Worm (Caenorhabditis elegans) whole organism, young adult: Measurements from ENCODE around the gene bgal-2.

Source experiments
- B0261.1 ChIP-seq: sonication (generic microtip); optimal IDR thresholded peaks from 2 replicates; lab custom pipeline; 2016; ENCODE audit warnings: mild to moderate bottlenecking, missing genetic modification characterization, moderate library complexity, missing compliant biosample characterization
- F10E7.11 ChIP-seq: sonication (generic microtip); optimal IDR thresholded peaks from 2 replicates; lab custom pipeline; 2017; ENCODE audit warnings: mild to moderate bottlenecking, missing genetic modification characterization, moderate library complexity, missing compliant biosample characterization
- F33H1.4 ChIP-seq: fragments of 200-800 bp; sonication (Bioruptor generic); IDR thresholded peaks from 2 replicates; pipeline ENCODE4 v1.3.6; 2022; ENCODE audit warnings: missing genetic modification reagents, missing genetic modification characterization, missing compliant biosample characterization
- F37B4.10 ChIP-seq: fragments of 200-800 bp; sonication (Bioruptor generic); IDR thresholded peaks from 2 replicates; pipeline ENCODE4 v1.3.6; 2022; ENCODE audit warnings: missing genetic modification characterization, missing compliant biosample characterization
- F57A8.1 ChIP-seq: fragments of 200-800 bp; sonication (Bioruptor generic); optimal IDR thresholded peaks from 2 replicates; lab custom pipeline; 2018; ENCODE audit warnings: mild to moderate bottlenecking, missing genetic modification characterization, moderate library complexity, missing compliant biosample characterization
- K12H6.12 ChIP-seq: fragments of 200-800 bp; sonication (Bioruptor generic); optimal IDR thresholded peaks from 2 replicates; lab custom pipeline; 2018; ENCODE audit warnings: mild to moderate bottlenecking, missing genetic modification characterization, missing compliant biosample characterization
- T07F8.4 ChIP-seq: sonication (generic microtip); optimal IDR thresholded peaks from 2 replicates; lab custom pipeline; 2016; ENCODE audit warnings: mild to moderate bottlenecking, missing genetic modification characterization, moderate library complexity, missing compliant biosample characterization
- T26A5.8 ChIP-seq: sonication (generic microtip); optimal IDR thresholded peaks from 2 replicates; lab custom pipeline; 2016; ENCODE audit warnings: missing genetic modification characterization, missing compliant biosample characterization
- Y53G8AR.9 ChIP-seq: fragments of 200-800 bp; sonication (Bioruptor generic); conservative IDR thresholded peaks from 2 replicates; pipeline ENCODE4 v1.3.6; 2022; ENCODE audit warnings: missing genetic modification reagents, missing genetic modification characterization, missing compliant biosample characterization
- Y67H2A.10 ChIP-seq: fragments of 200-800 bp; sonication (Bioruptor generic); conservative IDR thresholded peaks from 2 replicates; pipeline ENCODE4 v1.3.6; 2022; ENCODE audit warnings: missing genetic modification reagents, missing genetic modification characterization, missing compliant biosample characterization
- Y95B8A.8 ChIP-seq: fragments of 200-800 bp; sonication (Bioruptor generic); IDR thresholded peaks from 2 replicates; pipeline ENCODE4 v1.3.6; 2022; ENCODE audit warnings: missing genetic modification reagents, missing genetic modification characterization, missing compliant biosample characterization
- ama-1 ChIP-seq, 3 experiments: fragments of 150-350 bp in 1 of 3; sonication (generic microtip) in 2 of 3; optimal IDR thresholded peaks; 2 replicates each; lab custom pipeline; 2014 to 2018; ENCODE audit warnings: missing biosample characterization in 2 of 3, missing genetic modification characterization in 2 of 3, missing genetic modification reagents in 2 of 3
- aptf-3 ChIP-seq: fragments of 200-800 bp; sonication (Bioruptor generic); IDR thresholded peaks from 2 replicates; pipeline ENCODE4 v1.3.6; 2022; ENCODE audit warnings: missing genetic modification characterization, missing compliant biosample characterization
- attf-5 ChIP-seq: fragments of 200-800 bp; sonication (Bioruptor generic); optimal IDR thresholded peaks from 2 replicates; lab custom pipeline; 2018; ENCODE audit warnings: mild to moderate bottlenecking, missing genetic modification characterization, missing compliant biosample characterization
- cebp-1 ChIP-seq, 2 experiments: fragments of 200-800 bp in 1 of 2; sonication (Bioruptor generic) in 1 of 2; sonication (generic microtip) in 1 of 2; IDR thresholded peaks in 1 of 2; optimal IDR thresholded peaks in 1 of 2; 2 replicates each; pipeline versions ENCODE4 v1.3.6 to Lab custom; 2017 to 2022; ENCODE audit warnings: missing compliant biosample characterization in 2 of 2, missing genetic modification characterization in 2 of 2, mild to moderate bottlenecking in 1 of 2, missing genetic modification reagents in 1 of 2, moderate library complexity in 1 of 2
- ceh-58 ChIP-seq: fragments of 200-800 bp; sonication (Bioruptor generic); IDR thresholded peaks from 2 replicates; pipeline ENCODE4 v1.3.6; 2022; ENCODE audit warnings: missing genetic modification characterization, missing compliant biosample characterization
- chd-7 ChIP-seq: sonication (generic microtip); optimal IDR thresholded peaks from 2 replicates; lab custom pipeline; 2016; ENCODE audit warnings: mild to moderate bottlenecking, missing genetic modification characterization, moderate library complexity, missing compliant biosample characterization
- die-1 ChIP-seq: sonication (generic microtip); optimal IDR thresholded peaks from 2 replicates; lab custom pipeline; 2016; ENCODE audit warnings: missing genotype, mild to moderate bottlenecking, missing genetic modification characterization, missing compliant biosample characterization
- dox-1 ChIP-seq: fragments of 200-800 bp; sonication (Bioruptor generic); IDR thresholded peaks from 2 replicates; pipeline ENCODE4 v1.3.6; 2022; ENCODE audit warnings: missing genetic modification reagents, missing genetic modification characterization, missing compliant biosample characterization
- efl-1 ChIP-seq: fragments of 150-350 bp; optimal IDR thresholded peaks from 2 replicates; lab custom pipeline; 2014; ENCODE audit warnings: missing biosample characterization, missing genetic modification reagents, missing genetic modification characterization
- ets-4 ChIP-seq: fragments of 200-800 bp; sonication (Bioruptor generic); optimal IDR thresholded peaks from 2 replicates; lab custom pipeline; 2018; ENCODE audit warnings: mild to moderate bottlenecking, missing genetic modification characterization, missing compliant biosample characterization
- hmg-1.2 ChIP-seq: fragments of 200-800 bp; sonication (Bioruptor generic); IDR thresholded peaks from 2 replicates; pipeline ENCODE4 v1.3.6; 2022; ENCODE audit warnings: missing genetic modification reagents, missing genetic modification characterization, missing compliant biosample characterization
- hrde-1 ChIP-seq: sonication (generic microtip); optimal IDR thresholded peaks from 2 replicates; lab custom pipeline; 2016; ENCODE audit warnings: missing genetic modification characterization, mild to moderate bottlenecking, missing compliant biosample characterization, moderate library complexity, missing genotype, missing genetic modification reagents, borderline replicate concordance
- hsf-1 ChIP-seq: fragments of 200-800 bp; sonication (Bioruptor generic); IDR thresholded peaks from 2 replicates; pipeline ENCODE4 v1.3.6; 2022; ENCODE audit warnings: missing genetic modification reagents, missing genetic modification characterization, missing compliant biosample characterization
- let-607 ChIP-seq, 2 experiments: fragments of 200-800 bp in 1 of 2; sonication (Bioruptor generic) in 1 of 2; sonication (generic microtip) in 1 of 2; optimal IDR thresholded peaks; 2 replicates each; lab custom pipeline; 2016 to 2018; ENCODE audit warnings: mild to moderate bottlenecking in 2 of 2, missing compliant biosample characterization in 2 of 2, missing genetic modification characterization in 2 of 2, moderate library complexity in 2 of 2, missing genotype in 1 of 2
- lir-1 ChIP-seq: fragments of 200-800 bp; sonication (Bioruptor generic); conservative IDR thresholded peaks from 2 replicates; pipeline ENCODE4 v1.3.6; 2022; ENCODE audit warnings: missing genetic modification reagents, missing genetic modification characterization, missing compliant biosample characterization
- lsy-27 ChIP-seq: sonication (generic microtip); optimal IDR thresholded peaks from 2 replicates; lab custom pipeline; 2017; ENCODE audit warnings: missing genetic modification characterization, mild to moderate bottlenecking, missing compliant biosample characterization, antibody characterized with exemption, missing genotype, borderline replicate concordance; ENCODE audit not compliant: insufficient read depth
- mcd-1 ChIP-seq: fragments of 200-800 bp; sonication (Bioruptor generic); IDR thresholded peaks from 2 replicates; pipeline ENCODE4 v1.3.6; 2022; ENCODE audit warnings: missing genetic modification reagents, missing genetic modification characterization, missing compliant biosample characterization
- nfya-1 ChIP-seq: sonication (generic microtip); optimal IDR thresholded peaks from 2 replicates; lab custom pipeline; 2017; ENCODE audit warnings: antibody characterized with exemption, missing compliant biosample characterization, missing genetic modification characterization, borderline replicate concordance; ENCODE audit not compliant: insufficient read depth
- nfya-2 ChIP-seq: fragments of 200-800 bp; sonication (Bioruptor generic); IDR thresholded peaks from 2 replicates; pipeline ENCODE4 v1.3.6; 2022; ENCODE audit warnings: missing genetic modification reagents, missing genetic modification characterization, missing compliant biosample characterization
- nhr-90 ChIP-seq: sonication (generic microtip); optimal IDR thresholded peaks from 2 replicates; lab custom pipeline; 2016; ENCODE audit warnings: missing genotype, mild to moderate bottlenecking, missing genetic modification characterization, missing compliant biosample characterization
- pha-4 ChIP-seq: fragments of 150-350 bp; sonication (generic microtip); optimal IDR thresholded peaks from 2 replicates; lab custom pipeline; 2014; ENCODE audit warnings: missing biosample characterization, missing genetic modification reagents, missing genetic modification characterization
- snpc-1.3 ChIP-seq: sonication (generic microtip); optimal IDR thresholded peaks from 2 replicates; lab custom pipeline; 2017; ENCODE audit warnings: missing genetic modification characterization, mild to moderate bottlenecking, missing compliant biosample characterization, antibody characterized with exemption, moderate library complexity, missing genotype, missing genetic modification reagents; ENCODE audit not compliant: insufficient read depth
- snpc-4 ChIP-seq, 5 experiments: fragments of 150-350 bp in 1 of 5; sonication (generic microtip) in 4 of 5; optimal IDR thresholded peaks; 2 replicates each; lab custom pipeline; 2014 to 2018; ENCODE audit warnings: missing genetic modification characterization in 5 of 5, missing biosample characterization in 3 of 5, antibody characterized with exemption in 2 of 5, mild to moderate bottlenecking in 2 of 5, missing compliant biosample characterization in 2 of 5, missing genotype in 2 of 5, moderate library complexity in 2 of 5, missing genetic modification reagents in 1 of 5
- tbp1 ChIP-seq: fragments of 200-800 bp; sonication (Bioruptor generic); optimal IDR thresholded peaks from 2 replicates; lab custom pipeline; 2018; ENCODE audit warnings: mild to moderate bottlenecking, missing genetic modification characterization, missing compliant biosample characterization
- tlf-1 ChIP-seq: fragments of 200-800 bp; sonication (Bioruptor generic); optimal IDR thresholded peaks from 2 replicates; lab custom pipeline; 2018; ENCODE audit warnings: mild to moderate bottlenecking, missing genetic modification characterization, missing compliant biosample characterization
- unc-62 ChIP-seq: fragments of 150-350 bp; optimal IDR thresholded peaks from 2 replicates; lab custom pipeline; 2014; ENCODE audit warnings: missing biosample characterization, missing genetic modification reagents, missing genetic modification characterization
- zim-3 ChIP-seq: sonication (generic microtip); optimal IDR thresholded peaks from 2 replicates; lab custom pipeline; 2017; ENCODE audit warnings: mild to moderate bottlenecking, missing genetic modification characterization, moderate library complexity, missing compliant biosample characterization
- ztf-22 ChIP-seq: fragments of 200-800 bp; sonication (Bioruptor generic); optimal IDR thresholded peaks from 2 replicates; lab custom pipeline; 2018; ENCODE audit warnings: mild to moderate bottlenecking, missing genetic modification characterization, moderate library complexity, missing compliant biosample characterization
- ztf-25 ChIP-seq: fragments of 200-800 bp; sonication (Bioruptor generic); IDR thresholded peaks from 2 replicates; pipeline ENCODE4 v1.3.6; 2022; ENCODE audit warnings: missing genetic modification reagents, missing genetic modification characterization, missing compliant biosample characterization

bgal-2 gene

ce11 chrX:6737329-6738008, 46.7 kb upstream of the bgal-2 start (continued):
- TF ChIP-seq chd-7 (peak; percentile 92), pha-4 (tag; lab: Kevin White, UChicago) (no peak), tbp1 (GFP tag; lab: Kevin White, UChicago) (peak; percentile 57), ets-4 (GFP tag; lab: Kevin White, UChicago) (no peak), Y95B8A.8 (GFP tag; lab: Robert Waterston, UW) (0 out of 2 replicates have a peak, but pooled peaks have one; percentile 36), attf-5 (peak; percentile 71), die-1 (tag; lab: Kevin White, UChicago) (peak; percentile 78), let-607 (tag; optimal IDR thresholded peaks at IDR 0.05; lab: Kevin White, UChicago) (peak; percentile 4 to 76), T07F8.4 (tag; lab: Kevin White, UChicago) (no peak), nhr-90 (tag; lab: Kevin White, UChicago) (peak; percentile 33), Y67H2A.10 (no peak), ceh-58 (GFP tag; lab: Robert Waterston, UW) (no peak), hsf-1 (0 out of 2 replicates have a peak, but pooled peaks have one; percentile 45), tlf-1 (GFP tag; lab: Kevin White, UChicago) (peak; percentile 53), ztf-25 (GFP tag; lab: Robert Waterston, UW) (no peak), Y53G8AR.9 (GFP tag; lab: Robert Waterston, UW) (no peak), aptf-3 (no peak), K12H6.12 (tag; lab: Kevin White, UChicago) (peak; percentile 63), F33H1.4 (GFP tag; lab: Robert Waterston, UW) (no peak), unc-62 (GFP tag; lab: Kevin White, UChicago) (peak; percentile 57), B0261.1 (tag; lab: Kevin White, UChicago) (no peak)

DNA sequence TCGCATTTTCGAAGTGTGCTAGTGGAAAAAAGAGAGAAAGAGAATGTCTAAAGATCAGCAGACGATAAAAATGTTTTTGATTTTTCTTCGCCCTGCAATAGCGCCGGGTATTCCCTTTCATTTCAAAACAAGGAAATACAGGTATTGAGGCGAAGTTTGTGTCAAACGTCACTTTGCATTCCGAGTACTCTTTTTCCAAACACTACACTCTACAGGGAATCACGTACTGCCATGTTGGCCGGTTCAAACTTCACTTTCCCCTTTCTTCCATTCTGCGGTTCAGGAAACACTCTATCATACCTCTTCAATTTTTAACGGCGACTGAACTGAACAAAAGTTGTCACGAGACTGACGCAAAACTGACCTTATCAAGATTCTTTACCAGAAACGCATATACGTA, 45.7 kb upstream of the bgal-2 start:
- TF ChIP-seq nfya-2 (GFP tag; lab: Robert Waterston, UW) (no peak), cebp-1 (GFP tag; IDR thresholded peaks at IDR 0.05; lab: Robert Waterston, UW) (no peak), cebp-1 (tag; optimal IDR thresholded peaks at IDR 0.05; lab: Kevin White, UChicago) (no peak)

DNA sequence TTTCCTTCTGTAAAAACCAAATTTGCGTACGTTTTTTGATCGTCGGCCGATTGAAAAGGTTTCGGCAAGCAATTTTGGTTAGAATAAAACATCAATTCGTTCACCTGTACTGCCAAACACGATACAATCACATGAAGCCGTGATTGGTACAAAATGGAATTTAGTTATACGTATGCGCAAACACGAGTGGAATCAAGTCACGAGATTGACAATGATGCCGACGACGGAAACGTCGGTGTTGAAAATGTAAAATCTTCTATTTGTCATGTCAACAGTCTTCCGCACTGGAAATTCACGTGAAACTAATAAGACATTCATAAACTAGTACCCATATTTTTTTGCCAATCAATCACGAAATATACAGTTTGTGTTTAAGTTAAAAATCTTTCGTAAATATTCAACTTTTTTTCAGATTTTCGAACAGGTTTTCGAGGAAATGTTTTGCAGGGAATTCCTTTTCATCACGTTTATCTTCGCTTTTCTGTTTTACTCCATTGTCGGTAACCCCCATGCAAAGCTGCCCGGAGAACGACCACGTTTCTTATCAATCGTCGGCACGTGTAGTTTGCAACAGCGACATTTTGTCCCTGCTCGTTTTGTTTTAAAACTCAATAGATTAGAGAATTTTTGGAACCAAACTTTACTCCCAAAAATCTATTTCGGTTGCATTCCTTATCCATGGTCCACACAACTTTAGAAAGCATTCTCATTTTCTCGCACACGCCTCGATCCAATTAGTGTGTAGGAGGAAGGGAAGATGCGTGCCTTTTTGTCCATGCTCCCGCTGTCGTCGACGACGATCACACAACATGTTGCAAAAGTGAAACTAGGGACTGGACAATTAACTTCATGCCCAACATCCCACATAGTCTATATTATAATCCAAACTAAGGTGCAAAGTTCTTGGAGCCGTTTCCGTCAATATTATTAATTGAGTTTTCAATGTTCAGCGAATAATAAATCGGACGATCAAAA, 44.9 kb upstream of the bgal-2 start:
- TF ChIP-seq unc-62 (GFP tag; lab: Kevin White, UChicago) = no peak
- 0 out of 2 replicates have a peak, but pooled peaks have one; percentile 12 for TF ChIP-seq mcd-1 (GFP tag; lab: Robert Waterston, UW)
- no peak for TF ChIP-seq hrde-1 (tag; lab: Kevin White, UChicago)
- no peak for TF ChIP-seq lsy-27 (tag; lab: Kevin White, UChicago)
- no peak for TF ChIP-seq T26A5.8 (tag; lab: Kevin White, UChicago)
- TF ChIP-seq F37B4.10 = 0 out of 2 replicates have a peak, but pooled peaks have one; percentile 51
- TF ChIP-seq nfya-1 = no peak
- TF ChIP-seq zim-3 (tag; lab: Kevin White, UChicago) = no peak
- no peak for TF ChIP-seq hmg-1.2 (GFP tag; lab: Robert Waterston, UW)
- no peak for TF ChIP-seq snpc-4 (GFP tag; optimal IDR thresholded peaks at IDR 0.05; lab: Kevin White, UChicago)
- TF ChIP-seq snpc-4 (tag; optimal IDR thresholded peaks at IDR 0.05; lab: Kevin White, UChicago) = no peak
- TF ChIP-seq ztf-22 (GFP tag; lab: Kevin White, UChicago) = no peak
- TF ChIP-seq F57A8.1 = no peak
- no peak for TF ChIP-seq ama-1 (optimal IDR thresholded peaks at IDR 0.05; lab: Kevin White, UChicago)
- no peak for TF ChIP-seq ama-1 (GFP tag; optimal IDR thresholded peaks at IDR 0.05; lab: Kevin White, UChicago)
- TF ChIP-seq lir-1 (GFP tag; lab: Robert Waterston, UW) = no peak
- TF ChIP-seq efl-1 = no peak
- TF ChIP-seq dox-1 (GFP tag; lab: Robert Waterston, UW) = 0 out of 2 replicates have a peak, but pooled peaks have one; percentile 10
- no peak for TF ChIP-seq F10E7.11
- TF ChIP-seq snpc-1.3 (tag; lab: Kevin White, UChicago) = no peak
